Fruit fly (Drosophila melanogaster): Measurements from ENCODE around the gene CG9641.
A peak's percentile ranks its signal among the peaks of the same experiment; 100 is the strongest.

Gene CG9641

dm6 chr2L:2993236-2993635, 16.6 kb upstream of the CG9641 start (continued):
- TF ChIP-seq CG17186 (GFP tag; optimal IDR thresholded peaks at IDR 0.05), result no peak
- TF ChIP-seq CG14710 (tag; optimal IDR thresholded peaks at IDR 0.05), result no peak
- TF ChIP-seq sqz (GFP tag; optimal IDR thresholded peaks at IDR 0.05), result no peak
- TF ChIP-seq ken (GFP tag; IDR thresholded peaks at IDR 0.05), result no peak
- no peak for TF ChIP-seq Myb (GFP tag; optimal IDR thresholded peaks at IDR 0.05)
- TF ChIP-seq CG10147 (GFP tag; optimal IDR thresholded peaks at IDR 0.05), result no peak
- no peak for TF ChIP-seq CG3726 (GFP tag; IDR thresholded peaks at IDR 0.05)
- TF ChIP-seq Gug (GFP tag; IDR thresholded peaks at IDR 0.05), result no peak
- TF ChIP-seq CG10565 (GFP tag; optimal IDR thresholded peaks at IDR 0.05), result no peak
- TF ChIP-seq al (GFP tag; IDR thresholded peaks at IDR 0.05), result no peak
- no peak for TF ChIP-seq CG14860 (GFP tag; IDR thresholded peaks at IDR 0.05; ENCODE audit: partially characterized antibody)
- peak; percentile 13 for TF ChIP-seq HmgZ (tag; optimal IDR thresholded peaks at IDR 0.05)
- TF ChIP-seq gce (GFP tag; IDR thresholded peaks at IDR 0.05), result 0 out of 3 replicates have a peak, but pooled peaks have one; percentile 26
- TF ChIP-seq CG3838 (GFP tag; optimal IDR thresholded peaks at IDR 0.05), result no peak
- no peak for TF ChIP-seq disco-r (GFP tag; optimal IDR thresholded peaks at IDR 0.05)
- TF ChIP-seq p53 (GFP tag; optimal IDR thresholded peaks at IDR 0.05), result no peak
- peak; percentile 41 for TF ChIP-seq mirr (GFP tag; optimal IDR thresholded peaks at IDR 0.05)
- no peak for TF ChIP-seq Dp (GFP tag; optimal IDR thresholded peaks at IDR 0.05)
- peak; percentile 14 for TF ChIP-seq CG13296 (GFP tag; optimal IDR thresholded peaks at IDR 0.05)
- no peak for TF ChIP-seq tup (GFP tag; optimal IDR thresholded peaks at IDR 0.05)
- TF ChIP-seq sug (tag; optimal IDR thresholded peaks at IDR 0.05), result peak; percentile 13
- TF ChIP-seq CG14050 (GFP tag; IDR thresholded peaks at IDR 0.05), result no peak
- no peak for TF ChIP-seq tx (GFP tag; optimal IDR thresholded peaks at IDR 0.05)
- no peak for TF ChIP-seq dm (GFP tag; optimal IDR thresholded peaks at IDR 0.05)
- TF ChIP-seq wor (GFP tag; IDR thresholded peaks at IDR 0.05), result no peak
- no peak for TF ChIP-seq CG12219 (GFP tag; optimal IDR thresholded peaks at IDR 0.05)
- no peak for TF ChIP-seq sim (GFP tag; IDR thresholded peaks at IDR 0.05)
- TF ChIP-seq CG10543 (GFP tag; optimal IDR thresholded peaks at IDR 0.05), result peak; percentile 66
- no peak for TF ChIP-seq inv (GFP tag; IDR thresholded peaks at IDR 0.05; ENCODE audit: partially characterized antibody)
- 0 out of 3 replicates have a peak, but pooled peaks have one; percentile 7 for TF ChIP-seq mld (GFP tag; IDR thresholded peaks at IDR 0.05; ENCODE audit: partially characterized antibody)
- no peak for TF ChIP-seq Nf-YA (GFP tag; IDR thresholded peaks at IDR 0.05)
- no peak for TF ChIP-seq gsb-n (tag; optimal IDR thresholded peaks at IDR 0.05)

dm6 chr2L:2992664-2993174, 16.1 kb upstream of the CG9641 start, which contains the start of the genes okr and CG3558:
TSS of gene okr (minus strand) at chr2L:2992759.
TSS of gene CG3558 (plus strand) at chr2L:2992870.
- TF ChIP-seq CG2129 (GFP tag; IDR thresholded peaks at IDR 0.05; ENCODE audit: partially characterized antibody) (peak; percentile 77), pb (GFP tag; optimal IDR thresholded peaks at IDR 0.05) (no peak), lilli (GFP tag; optimal IDR thresholded peaks at IDR 0.05) (peak; percentile 21), pzg (GFP tag; optimal IDR thresholded peaks at IDR 0.05) (peak; percentile 71), vvl (GFP tag; IDR thresholded peaks at IDR 0.05) (0 out of 2 replicates have a peak, but pooled peaks have one; percentile 9), CG31441 (GFP tag; IDR thresholded peaks at IDR 0.05) (no peak), BEAF-32 (GFP tag; optimal IDR thresholded peaks at IDR 0.05) (peak; percentile 87), CG2116 (GFP tag; optimal IDR thresholded peaks at IDR 0.05) (peak; percentile 85), Bgb (GFP tag; IDR thresholded peaks at IDR 0.05; ENCODE audit: partially characterized antibody) (peak; percentile 74), fd64A (GFP tag; optimal IDR thresholded peaks at IDR 0.05) (peak; percentile 29), HLH4C (GFP tag; IDR thresholded peaks at IDR 0.05; ENCODE audit: partially characterized antibody) (peak; percentile 78), Scr (GFP tag; IDR thresholded peaks at IDR 0.05; ENCODE audit: partially characterized antibody) (peak; percentile 87), ken (GFP tag; IDR thresholded peaks at IDR 0.05) (no peak), CG31388 (GFP tag; optimal IDR thresholded peaks at IDR 0.05) (no peak), Myb (GFP tag; optimal IDR thresholded peaks at IDR 0.05) (no peak), vnd (GFP tag; IDR thresholded peaks at IDR 0.05; ENCODE audit: partially characterized antibody) (peak; percentile 76), hb (GFP tag; IDR thresholded peaks at IDR 0.05; ENCODE audit: partially characterized antibody) (peak; percentile 66; the same call in 2 of the 3 replicates), CG13424 (tag; optimal IDR thresholded peaks at IDR 0.05) (no peak), CG34224 (GFP tag; IDR thresholded peaks at IDR 0.05; ENCODE audit: partially characterized antibody) (peak; percentile 94), CG12659 (GFP tag; optimal IDR thresholded peaks at IDR 0.05) (peak; percentile 18)

Data from whole organism, embryonic.